Worm (Caenorhabditis elegans) whole organism, L4 larva: ENCODE results near the gene nhx-5.

Experiments used
- ceh-20 ChIP-seq: fragments of 200-800 bp; sonication (Bioruptor generic); IDR thresholded peaks from 2 replicates; pipeline ENCODE4 v1.3.6; 2022; ENCODE audit warnings: missing genetic modification reagents, missing genetic modification characterization, missing compliant biosample characterization
- ceh-28 ChIP-seq: fragments of 150-350 bp; optimal IDR thresholded peaks from 2 replicates; lab custom pipeline; 2014; ENCODE audit warnings: missing biosample characterization, missing genetic modification reagents, missing genetic modification characterization
- egl-27 ChIP-seq: sonication (generic microtip); optimal IDR thresholded peaks from 3 replicates; lab custom pipeline; 2017; ENCODE audit warnings: missing biosample characterization, missing genetic modification reagents, missing genetic modification characterization
- fos-1 ChIP-seq: fragments of 150-350 bp; optimal IDR thresholded peaks from 2 replicates; lab custom pipeline; 2014; ENCODE audit warnings: missing biosample characterization, missing genetic modification characterization
- hif-1 ChIP-seq, 2 experiments: sonication (generic microtip); optimal IDR thresholded peaks; 2 replicates each; lab custom pipeline; 2016 to 2017; ENCODE audit warnings: missing compliant biosample characterization in 2 of 2, missing genetic modification characterization in 2 of 2, missing genetic modification reagents in 2 of 2, missing genotype in 2 of 2, mild to moderate bottlenecking in 1 of 2
- lsy-2 ChIP-seq, 2 experiments: fragments of 150-350 bp in 1 of 2; sonication (generic microtip) in 1 of 2; optimal IDR thresholded peaks; 2 replicates each; lab custom pipeline; 2014 to 2017; ENCODE audit warnings: missing biosample characterization in 2 of 2, missing genetic modification characterization in 2 of 2
- mdl-1 ChIP-seq, 2 experiments: fragments of 150-350 bp in 1 of 2; sonication (generic microtip) in 1 of 2; optimal IDR thresholded peaks; 2 replicates each; lab custom pipeline; 2014 to 2017; ENCODE audit warnings: missing biosample characterization in 2 of 2, missing genetic modification characterization in 2 of 2
- nhr-237 ChIP-seq: sonication (generic microtip); optimal IDR thresholded peaks from 2 replicates; lab custom pipeline; 2017; ENCODE audit warnings: missing biosample characterization, missing genetic modification characterization
- nhr-77 ChIP-seq: fragments of 150-350 bp; optimal IDR thresholded peaks from 2 replicates; lab custom pipeline; 2014; ENCODE audit warnings: missing biosample characterization, missing genetic modification characterization
- pha-4 ChIP-seq, 2 experiments: fragments of 150-350 bp in 1 of 2; fragments of 200-800 bp in 1 of 2; sonication (Bioruptor generic) in 1 of 2; IDR thresholded peaks in 1 of 2; optimal IDR thresholded peaks in 1 of 2; 2 replicates each; pipeline versions ENCODE4 v1.3.6 to Lab custom; 2014 to 2022; ENCODE audit warnings: missing genetic modification characterization in 2 of 2, missing genetic modification reagents in 2 of 2, missing biosample characterization in 1 of 2, missing compliant biosample characterization in 1 of 2
- rbr-2 ChIP-seq: sonication (generic microtip); optimal IDR thresholded peaks from 2 replicates; lab custom pipeline; 2016; ENCODE audit warnings: missing genotype, missing genetic modification characterization, missing compliant biosample characterization
- skn-1 ChIP-seq: fragments of 150-350 bp; optimal IDR thresholded peaks from 2 replicates; lab custom pipeline; 2014; ENCODE audit warnings: missing biosample characterization, missing genetic modification characterization
- unc-62 ChIP-seq, 3 experiments: fragments of 150-350 bp in 1 of 3; sonication (generic microtip); optimal IDR thresholded peaks in 2 of 3; peaks in 1 of 3; 1 replicate in 1 of 3; 2 replicates in 2 of 3; lab custom pipeline; 2014 to 2017; ENCODE audit warnings: missing biosample characterization in 3 of 3, missing genetic modification characterization in 3 of 3, missing genetic modification reagents in 3 of 3, missing genotype in 1 of 3

ce11 chrX:10591208-10591782 is 14.5 kb downstream of the nhx-5 start:
- no peak for TF ChIP-seq fos-1 (tag; lab: Kevin White, UChicago)
- TF ChIP-seq nhr-77 (tag; lab: Kevin White, UChicago) = no peak
- TF ChIP-seq ceh-20 (GFP tag; lab: Robert Waterston, UW) = no peak
- TF ChIP-seq hif-1 (tag; optimal IDR thresholded peaks at IDR 0.05; lab: Kevin White, UChicago) = no peak
- no peak for TF ChIP-seq nhr-237 (tag; lab: Kevin White, UChicago)
- TF ChIP-seq egl-27 = no peak
- no peak for TF ChIP-seq pha-4 (GFP tag; IDR thresholded peaks at IDR 0.05; lab: Robert Waterston, UW)
- TF ChIP-seq pha-4 (tag; optimal IDR thresholded peaks at IDR 0.05; lab: Kevin White, UChicago) = no peak
- no peak for TF ChIP-seq rbr-2
- peak in 1 of 2 experiments; percentile 41 for TF ChIP-seq unc-62 (GFP tag; optimal IDR thresholded peaks at IDR 0.05 in 1 of 2; lab: Kevin White, UChicago)
- no peak for TF ChIP-seq unc-62 (tag; optimal IDR thresholded peaks at IDR 0.05; lab: Kevin White, UChicago)
- no peak for TF ChIP-seq mdl-1 (tag; optimal IDR thresholded peaks at IDR 0.05; lab: Kevin White, UChicago)
- TF ChIP-seq ceh-28 (tag; lab: Kevin White, UChicago) = no peak
- no peak for TF ChIP-seq lsy-2 (tag; optimal IDR thresholded peaks at IDR 0.05; lab: Kevin White, UChicago)
- no peak for TF ChIP-seq skn-1 (tag; lab: Kevin White, UChicago)
